Fruit fly (Drosophila melanogaster) whole organism, pupa: ENCODE measurements around the gene Nf1.

Experiments used
- CG13204 ChIP-seq: fragments of 200-800 bp; sonication (Bioruptor generic); optimal IDR thresholded peaks from 2 replicates; lab custom pipeline; 2018; ENCODE audit warnings: missing biosample characterization, mild to moderate bottlenecking, missing genetic modification characterization, moderate library complexity
- CG4496 ChIP-seq: fragments of 200-800 bp; sonication (Bioruptor generic); IDR thresholded peaks from 3 replicates; pipeline ENCODE4 v1.3.6; 2022; ENCODE audit warnings: missing biosample characterization, missing genetic modification characterization
- CG8159 ChIP-seq: fragments of 200-800 bp; sonication (Bioruptor generic); optimal IDR thresholded peaks from 3 replicates; lab custom pipeline; 2018; ENCODE audit warnings: missing biosample characterization, mild to moderate bottlenecking, missing genetic modification characterization, moderate library complexity
- CG8301 ChIP-seq: fragments of 200-800 bp; sonication (Bioruptor generic); optimal IDR thresholded peaks from 2 replicates; lab custom pipeline; 2018; ENCODE audit warnings: missing biosample characterization, mild to moderate bottlenecking, missing genetic modification characterization
- EcR ChIP-seq: fragments of 200-800 bp; sonication (Bioruptor generic); optimal IDR thresholded peaks from 3 replicates; lab custom pipeline; 2019; ENCODE audit warnings: missing biosample characterization, missing genetic modification characterization, mild to moderate bottlenecking, moderate library complexity, missing genetic modification reagents
- Snoo ChIP-seq: fragments of 200-800 bp; sonication (Bioruptor generic); optimal IDR thresholded peaks from 3 replicates; lab custom pipeline; 2017; ENCODE audit warnings: missing biosample characterization, mild to moderate bottlenecking, missing genetic modification characterization, inconsistent platforms

- TF ChIP-seq CG4496 (no peak), EcR (GFP tag; lab: Kevin White, UChicago) (no peak), CG13204 (GFP tag; lab: Kevin White, UChicago) (no peak), CG8159 (tag; lab: Kevin White, UChicago) (no peak), CG8301 (tag; lab: Kevin White, UChicago) (no peak), Snoo (tag; lab: Kevin White, UChicago) (no peak)
These were observed 24.5 kb downstream of the Nf1 start for dm6 chr3R:26007298-26007697.
